Fruit fly (Drosophila melanogaster) whole organism, embryonic: ENCODE data around the gene Atg14.

Experiments
- Abd-B ChIP-seq: fragments of 200-800 bp; sonication (Bioruptor generic); optimal IDR thresholded peaks from 2 replicates; lab custom pipeline; 2018; ENCODE audit warnings: missing biosample characterization, mild to moderate bottlenecking, missing genetic modification characterization, moderate library complexity
- CG10543 ChIP-seq: fragments of 200-800 bp; sonication (Bioruptor generic); optimal IDR thresholded peaks from 3 replicates; lab custom pipeline; 2017; ENCODE audit warnings: missing biosample characterization, mild to moderate bottlenecking, missing genetic modification characterization, moderate library complexity
- CG11247 ChIP-seq: fragments of 200-800 bp; sonication (Bioruptor generic); IDR thresholded peaks from 2 replicates; pipeline ENCODE4 v1.3.6; 2022; ENCODE audit warnings: missing biosample characterization, missing genetic modification characterization
- CG11456 ChIP-seq: fragments of 200-800 bp; sonication (Bioruptor generic); IDR thresholded peaks from 3 replicates; pipeline ENCODE4 v1.3.6; 2022; ENCODE audit warnings: missing biosample characterization, missing genetic modification characterization
- CG15073 ChIP-seq: fragments of 200-800 bp; sonication (Bioruptor generic); optimal IDR thresholded peaks from 2 replicates; lab custom pipeline; 2016; ENCODE audit warnings: missing biosample characterization, missing genetic modification characterization
- CG1529 ChIP-seq: fragments of 200-800 bp; sonication (Bioruptor generic); optimal IDR thresholded peaks from 3 replicates; lab custom pipeline; 2018; ENCODE audit warnings: missing biosample characterization, missing genetic modification characterization
- CG1602 ChIP-seq: fragments of 200-800 bp; sonication (Bioruptor generic); optimal IDR thresholded peaks from 3 replicates; lab custom pipeline; 2016; ENCODE audit warnings: missing biosample characterization, missing genetic modification characterization
- CG16779 ChIP-seq: fragments of 200-800 bp; sonication (Bioruptor generic); IDR thresholded peaks from 2 replicates; pipeline ENCODE4 v1.3.6; 2022; ENCODE audit warnings: missing biosample characterization, missing genetic modification characterization
- CG17568 ChIP-seq: fragments of 200-800 bp; sonication (Bioruptor generic); optimal IDR thresholded peaks from 2 replicates; lab custom pipeline; 2018; ENCODE audit warnings: missing biosample characterization, mild to moderate bottlenecking, missing genetic modification characterization, moderate library complexity
- CG2116 ChIP-seq: fragments of 200-800 bp; sonication (Bioruptor generic); optimal IDR thresholded peaks from 3 replicates; lab custom pipeline; 2018; ENCODE audit warnings: missing biosample characterization, mild to moderate bottlenecking, missing genetic modification characterization
- CG30431 ChIP-seq: fragments of 200-800 bp; sonication (Bioruptor generic); optimal IDR thresholded peaks from 2 replicates; lab custom pipeline; 2017; ENCODE audit warnings: missing biosample characterization, missing genetic modification characterization
- CG31224 ChIP-seq: fragments of 200-800 bp; sonication (Bioruptor generic); IDR thresholded peaks from 2 replicates; pipeline ENCODE4 v1.3.6; 2022; ENCODE audit warnings: missing biosample characterization, missing genetic modification characterization
- CG3163 ChIP-seq: fragments of 200-800 bp; sonication (Bioruptor generic); optimal IDR thresholded peaks from 3 replicates; lab custom pipeline; 2016; ENCODE audit warnings: missing biosample characterization, missing genetic modification characterization
- CG34224 ChIP-seq: fragments of 200-800 bp; sonication (Bioruptor generic); IDR thresholded peaks from 3 replicates; pipeline ENCODE4 v1.3.6; 2022; ENCODE audit warnings: missing biosample characterization, missing genetic modification characterization; ENCODE audit not compliant: partially characterized antibody
- CG42726 ChIP-seq: fragments of 200-800 bp; sonication (Bioruptor generic); IDR thresholded peaks from 2 replicates; pipeline ENCODE4 v1.3.6; 2022; ENCODE audit warnings: missing biosample characterization, missing genetic modification characterization; ENCODE audit not compliant: partially characterized antibody
- CG4424 ChIP-seq: fragments of 200-800 bp; sonication (Bioruptor generic); optimal IDR thresholded peaks from 3 replicates; lab custom pipeline; 2016; ENCODE audit warnings: missing biosample characterization, missing genetic modification characterization
- CG7357 ChIP-seq: fragments of 200-800 bp; sonication (Bioruptor generic); IDR thresholded peaks from 3 replicates; pipeline ENCODE4 v1.3.6; 2022; ENCODE audit warnings: missing biosample characterization, missing genetic modification characterization
- CG8924 ChIP-seq: fragments of 200-800 bp; optimal IDR thresholded peaks from 3 replicates; lab custom pipeline; 2019; ENCODE audit warnings: missing biosample characterization, mild to moderate bottlenecking, missing genetic modification characterization, moderate library complexity
- CG9437 ChIP-seq: fragments of 200-800 bp; sonication (Bioruptor generic); optimal IDR thresholded peaks from 2 replicates; lab custom pipeline; 2018; ENCODE audit warnings: missing biosample characterization, mild to moderate bottlenecking, missing genetic modification characterization
- Chrac-16 ChIP-seq: fragments of 200-800 bp; sonication (Bioruptor generic); optimal IDR thresholded peaks from 3 replicates; lab custom pipeline; 2016; ENCODE audit warnings: missing biosample characterization, missing genetic modification characterization
- Drgx ChIP-seq: fragments of 200-800 bp; sonication (Bioruptor generic); IDR thresholded peaks from 2 replicates; pipeline ENCODE4 v1.3.6; 2022; ENCODE audit warnings: missing biosample characterization, missing genetic modification characterization
- ERR ChIP-seq: fragments of 200-800 bp; sonication (Bioruptor generic); optimal IDR thresholded peaks from 2 replicates; lab custom pipeline; 2016; ENCODE audit warnings: missing biosample characterization, missing genetic modification characterization
- HHEX ChIP-seq: fragments of 200-800 bp; sonication (Bioruptor generic); optimal IDR thresholded peaks from 3 replicates; lab custom pipeline; 2017; ENCODE audit warnings: missing biosample characterization, mild to moderate bottlenecking, missing genetic modification characterization, missing genetic modification reagents
- HLH54F ChIP-seq: fragments of 200-800 bp; sonication (Bioruptor generic); optimal IDR thresholded peaks from 3 replicates; lab custom pipeline; 2016; ENCODE audit warnings: missing biosample characterization, missing genetic modification characterization
- Hmx ChIP-seq: fragments of 200-800 bp; sonication (Bioruptor generic); optimal IDR thresholded peaks from 2 replicates; lab custom pipeline; 2016; ENCODE audit warnings: missing biosample characterization, missing genetic modification characterization
- Med ChIP-seq: fragments of 200-800 bp; sonication (Bioruptor generic); peaks from one replicate; lab custom pipeline; 2016; ENCODE audit warnings: missing biosample characterization, missing genetic modification characterization, mild to moderate bottlenecking, inconsistent platforms, moderate library complexity
- Mrtf ChIP-seq: fragments of 200-800 bp; sonication (Bioruptor generic); IDR thresholded peaks from 3 replicates; pipeline ENCODE4 v1.3.6; 2022; ENCODE audit warnings: missing biosample characterization, missing genetic modification characterization
- NK7.1 ChIP-seq: fragments of 200-800 bp; sonication (Bioruptor generic); optimal IDR thresholded peaks from 3 replicates; lab custom pipeline; 2016; ENCODE audit warnings: missing biosample characterization, missing genetic modification characterization
- Neu2 ChIP-seq: fragments of 200-800 bp; sonication (Bioruptor generic); optimal IDR thresholded peaks from 3 replicates; lab custom pipeline; 2016; ENCODE audit warnings: missing biosample characterization, missing genetic modification characterization, borderline replicate concordance
- Pdp1 ChIP-seq, 2 experiments: fragments of 200-800 bp; sonication (Bioruptor generic); optimal IDR thresholded peaks; 3 replicates each; lab custom pipeline; 2016; ENCODE audit warnings: missing biosample characterization in 2 of 2, missing genetic modification characterization in 2 of 2, mild to moderate bottlenecking in 1 of 2, moderate library complexity in 1 of 2
- Sry-β ChIP-seq: fragments of 200-800 bp; sonication (Bioruptor generic); optimal IDR thresholded peaks from 2 replicates; lab custom pipeline; 2018; ENCODE audit warnings: missing biosample characterization, mild to moderate bottlenecking, missing genetic modification characterization, moderate library complexity
- Trl ChIP-seq, 3 experiments: fragments of >200 bp in 2 of 3; fragments of 200-800 bp in 1 of 3; sonication (Bioruptor generic) in 1 of 3; optimal IDR thresholded peaks; 2 replicates in 1 of 3; 3 replicates in 2 of 3; lab custom pipeline; 2016 to 2017; ENCODE audit warnings: missing biosample characterization in 1 of 3, missing genetic modification characterization in 1 of 3
- az2 ChIP-seq: fragments of 200-800 bp; sonication (Bioruptor generic); optimal IDR thresholded peaks from 3 replicates; lab custom pipeline; 2016; ENCODE audit warnings: missing biosample characterization, missing genetic modification characterization
- cad ChIP-seq: fragments of >200 bp; optimal IDR thresholded peaks from 2 replicates; lab custom pipeline; 2017; ENCODE audit warnings: missing biosample characterization, missing genetic modification characterization
- caup ChIP-seq: fragments of 200-800 bp; sonication (Bioruptor generic); optimal IDR thresholded peaks from 3 replicates; lab custom pipeline; 2017; ENCODE audit warnings: missing biosample characterization, mild to moderate bottlenecking, missing genetic modification characterization, moderate library complexity; ENCODE audit not compliant: severe bottlenecking
- crol ChIP-seq: fragments of 200-800 bp; sonication (Bioruptor generic); IDR thresholded peaks from 2 replicates; pipeline ENCODE4 v1.3.6; 2022; ENCODE audit warnings: missing biosample characterization, missing genetic modification characterization
- eve ChIP-seq, 2 experiments: fragments of >200 bp; optimal IDR thresholded peaks; 2 replicates each; lab custom pipeline; 2017; ENCODE audit warnings: missing biosample characterization in 2 of 2, missing genetic modification characterization in 2 of 2
- gce ChIP-seq: fragments of 200-800 bp; sonication (Bioruptor generic); IDR thresholded peaks from 3 replicates; pipeline ENCODE4 v1.3.6; 2022; ENCODE audit warnings: missing biosample characterization, missing genetic modification characterization
- ind ChIP-seq: fragments of 200-800 bp; sonication (Bioruptor generic); optimal IDR thresholded peaks from 3 replicates; lab custom pipeline; 2016; ENCODE audit warnings: missing biosample characterization, missing genetic modification characterization
- jigr1 ChIP-seq: fragments of 200-800 bp; sonication (Bioruptor generic); IDR thresholded peaks from 3 replicates; pipeline ENCODE4 v1.3.6; 2022; ENCODE audit warnings: missing biosample characterization, missing genetic modification characterization
- lmd ChIP-seq: fragments of 200-800 bp; sonication (Bioruptor generic); IDR thresholded peaks from 2 replicates; pipeline ENCODE4 v1.3.6; 2022; ENCODE audit warnings: missing biosample characterization, missing genetic modification characterization
- maf-S ChIP-seq: fragments of 200-800 bp; sonication (Bioruptor generic); optimal IDR thresholded peaks from 2 replicates; lab custom pipeline; 2016; ENCODE audit warnings: missing biosample characterization, missing genetic modification characterization
- nom ChIP-seq: fragments of 200-800 bp; sonication (Bioruptor generic); optimal IDR thresholded peaks from 2 replicates; lab custom pipeline; 2017; ENCODE audit warnings: missing biosample characterization, missing genetic modification characterization, mild to moderate bottlenecking, moderate library complexity, missing genetic modification reagents
- oc ChIP-seq: fragments of 200-800 bp; sonication (Bioruptor generic); optimal IDR thresholded peaks from 2 replicates; lab custom pipeline; 2018; ENCODE audit warnings: missing biosample characterization, mild to moderate bottlenecking, missing genetic modification characterization, moderate library complexity
- onecut ChIP-seq: fragments of 200-800 bp; sonication (Bioruptor generic); IDR thresholded peaks from 2 replicates; pipeline ENCODE4 v1.3.6; 2022; ENCODE audit warnings: missing biosample characterization, missing genetic modification characterization
- pros ChIP-seq: fragments of 200-800 bp; sonication (Bioruptor generic); optimal IDR thresholded peaks from 3 replicates; lab custom pipeline; 2019; ENCODE audit warnings: missing biosample characterization, mild to moderate bottlenecking, missing genetic modification characterization, moderate library complexity
- ranshi ChIP-seq: fragments of 200-800 bp; sonication (Bioruptor generic); IDR thresholded peaks from 2 replicates; pipeline ENCODE4 v1.3.6; 2022; ENCODE audit warnings: missing biosample characterization, missing genetic modification characterization
- rib ChIP-seq: fragments of 200-800 bp; sonication (Bioruptor generic); IDR thresholded peaks from 2 replicates; pipeline ENCODE4 v1.3.6; 2022; ENCODE audit warnings: missing biosample characterization, missing genetic modification characterization
- sc ChIP-seq, 3 experiments: fragments of >200 bp in 2 of 3; fragments of 200-800 bp in 1 of 3; sonication (Bioruptor generic) in 1 of 3; optimal IDR thresholded peaks; 2 replicates in 2 of 3; 3 replicates in 1 of 3; lab custom pipeline; 2017; ENCODE audit warnings: mild to moderate bottlenecking in 1 of 3, missing biosample characterization in 1 of 3, missing genetic modification characterization in 1 of 3, missing genetic modification reagents in 1 of 3
- sens ChIP-seq: fragments of 200-800 bp; sonication (Bioruptor generic); peaks from one replicate; lab custom pipeline; 2016; ENCODE audit warnings: missing biosample characterization, missing genetic modification characterization

Atg14 gene

DNA sequence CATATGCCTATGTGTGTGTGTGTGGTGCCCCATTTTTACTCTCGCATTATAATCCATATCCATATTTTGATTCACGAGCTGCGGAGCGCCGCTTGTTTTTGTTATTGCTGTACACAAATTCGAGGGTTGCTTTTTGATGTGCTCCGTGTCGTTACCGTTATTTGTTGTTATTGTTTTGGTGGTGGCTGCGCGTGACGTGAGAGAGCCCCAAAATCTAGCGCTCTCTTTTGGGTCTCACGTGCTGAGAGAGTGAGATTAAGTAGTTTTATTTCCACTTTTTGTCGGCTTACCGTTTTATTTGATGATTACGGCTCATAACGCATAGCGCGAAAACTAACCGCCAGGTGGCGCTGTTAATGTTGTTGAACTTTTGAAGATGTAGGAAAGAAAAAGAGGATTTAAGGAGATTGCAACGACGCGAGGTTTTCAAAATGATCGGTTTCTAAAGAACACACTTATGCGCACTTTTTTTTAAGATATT lies 28.8 kb upstream of the Atg14 start (continued):
- no peak for TF ChIP-seq lmd (GFP tag; lab: Robert Waterston, UW)
- no peak for TF ChIP-seq CG30431 (GFP tag; lab: Kevin White, UChicago)
- TF ChIP-seq Sry-β (GFP tag; lab: Kevin White, UChicago), result no peak
- no peak for TF ChIP-seq HLH54F (GFP tag; lab: Kevin White, UChicago)
- TF ChIP-seq Mrtf (GFP tag; lab: Robert Waterston, UW), result no peak
- TF ChIP-seq cad (GFP tag; lab: Kevin White, UChicago), result no peak
- no peak for TF ChIP-seq NK7.1 (GFP tag; lab: Kevin White, UChicago)
- TF ChIP-seq CG4424 (GFP tag; lab: Kevin White, UChicago), result peak; percentile 2
- TF ChIP-seq CG11456 (GFP tag; lab: Robert Waterston, UW), result 0 out of 3 replicates have a peak, but pooled peaks have one; percentile 32
- TF ChIP-seq Trl (optimal IDR thresholded peaks at IDR 0.05; lab: Kevin White, UChicago), result peak; percentile 79 to 83
- no peak for TF ChIP-seq Trl (GFP tag; optimal IDR thresholded peaks at IDR 0.05; lab: Kevin White, UChicago)
- no peak for TF ChIP-seq maf-S
- TF ChIP-seq CG15073, result no peak
- no peak for TF ChIP-seq CG16779 (GFP tag; lab: Robert Waterston, UW)
- TF ChIP-seq Pdp1 (GFP tag; optimal IDR thresholded peaks at IDR 0.05; lab: Kevin White, UChicago), result peak in 1 of 2 experiments; percentile 5
- peak; percentile 53; the same call in 1 of the 3 replicates for TF ChIP-seq gce (GFP tag; lab: Robert Waterston, UW)
- TF ChIP-seq CG7357 (GFP tag; lab: Robert Waterston, UW), result no peak
- TF ChIP-seq CG8924 (tag; lab: Kevin White, UChicago), result no peak
- TF ChIP-seq Hmx (GFP tag; lab: Kevin White, UChicago), result no peak
- TF ChIP-seq CG1529, result peak; percentile 33
- TF ChIP-seq HHEX (GFP tag; lab: Kevin White, UChicago), result no peak
- TF ChIP-seq rib (GFP tag; lab: Robert Waterston, UW), result no peak
- TF ChIP-seq CG34224, result no peak
- no peak for TF ChIP-seq Neu2 (GFP tag; lab: Kevin White, UChicago)
- peak; percentile 61 for TF ChIP-seq oc
- TF ChIP-seq Drgx (GFP tag; lab: Robert Waterston, UW), result no peak
- TF ChIP-seq ERR (GFP tag; lab: Kevin White, UChicago), result no peak
- TF ChIP-seq caup, result peak; percentile 2
- no peak for TF ChIP-seq eve (GFP tag; optimal IDR thresholded peaks at IDR 0.05; lab: Kevin White, UChicago)
- no peak for TF ChIP-seq az2
- peak; percentile 4 for TF ChIP-seq CG17568 (GFP tag; lab: Kevin White, UChicago)
- TF ChIP-seq CG2116 (GFP tag; lab: Kevin White, UChicago), result peak; percentile 13
- TF ChIP-seq Chrac-16, result no peak
- no peak for TF ChIP-seq CG3163
- no peak for TF ChIP-seq CG10543 (GFP tag; lab: Kevin White, UChicago)
- peak; percentile 22 for TF ChIP-seq Abd-B (GFP tag; lab: Kevin White, UChicago)
- TF ChIP-seq pros (GFP tag; lab: Kevin White, UChicago), result peak; percentile 66
- TF ChIP-seq sens (GFP tag; lab: Kevin White, UChicago), result peak; percentile 3

DNA sequence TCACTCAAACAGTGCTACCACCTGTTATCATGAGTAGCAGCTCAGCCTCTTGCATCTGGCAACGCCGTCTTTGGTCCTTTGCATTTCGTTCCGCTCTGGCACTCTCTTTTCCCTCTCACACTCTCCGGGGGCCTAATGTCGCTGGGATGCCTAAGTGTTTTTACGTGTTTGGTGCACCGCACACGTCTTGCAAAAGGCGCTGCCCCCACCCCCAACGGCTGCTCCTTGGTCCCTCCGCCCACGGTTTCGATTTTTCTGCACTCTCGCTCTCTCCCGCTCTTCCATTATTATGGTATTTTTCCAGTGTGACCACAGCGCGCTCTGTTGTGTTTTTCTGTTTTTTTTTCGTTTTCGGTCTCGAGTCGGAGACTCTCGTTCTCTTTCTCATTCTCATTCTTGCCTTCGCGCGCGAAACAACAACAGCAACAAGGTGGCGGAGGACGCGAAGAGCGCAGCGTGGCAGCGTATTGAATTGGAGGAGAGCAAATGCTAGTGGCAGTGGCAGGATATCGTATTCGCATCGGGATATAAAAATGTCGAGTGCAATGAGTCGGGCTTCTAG lies 28.2 kb upstream of the Atg14 start:
- TF ChIP-seq CG3163, result peak; percentile 49
- no peak for TF ChIP-seq ranshi (GFP tag; lab: Robert Waterston, UW)
- no peak for TF ChIP-seq sc (optimal IDR thresholded peaks at IDR 0.05; lab: Kevin White, UChicago)
- no peak for TF ChIP-seq sc (GFP tag; optimal IDR thresholded peaks at IDR 0.05; lab: Kevin White, UChicago)
- no peak for TF ChIP-seq CG11247
- no peak for TF ChIP-seq CG1602 (GFP tag; lab: Kevin White, UChicago)
- TF ChIP-seq CG34224, result peak; percentile 39; the same call in 1 of the 3 replicates
- TF ChIP-seq cad (GFP tag; lab: Kevin White, UChicago), result no peak
- no peak for TF ChIP-seq jigr1 (GFP tag; lab: Robert Waterston, UW)
- TF ChIP-seq CG42726 (GFP tag; lab: Robert Waterston, UW), result 0 out of 2 replicates have a peak, but pooled peaks have one; percentile 20
- TF ChIP-seq crol, result peak; percentile 55
- no peak for TF ChIP-seq ind (GFP tag; lab: Kevin White, UChicago)
- TF ChIP-seq Med (GFP tag; lab: Kevin White, UChicago), result peak; percentile 57
- no peak for TF ChIP-seq CG9437
- peak; percentile 76 for TF ChIP-seq nom (GFP tag; lab: Kevin White, UChicago)
- peak; percentile 71 for TF ChIP-seq onecut (GFP tag; lab: Robert Waterston, UW)
- TF ChIP-seq CG31224 (GFP tag; lab: Robert Waterston, UW), result no peak
